Fruit fly (Drosophila melanogaster) ovary, adult (tissue): Measurements from ENCODE around the gene CG1806.

Experiments used
- CG17801 ChIP-seq: fragments of 200-800 bp; optimal IDR thresholded peaks from 2 replicates; lab custom pipeline; 2019; ENCODE audit warnings: missing biosample characterization, mild to moderate bottlenecking, missing genetic modification characterization, moderate library complexity; ENCODE audit not compliant: partially characterized antibody

CG1806 gene

dm6 chrX:12056535-12056934 lies 49.6 kb downstream of the CG1806 start, which contains the start of gene Uch-L5R:
Gene Uch-L5R, minus strand, starts transcription at chrX:12056635.
- TF ChIP-seq CG17801 (GFP tag; lab: Kevin White, UChicago), result no peak

dm6 chrX:12059495-12059894 lies 52.5 kb downstream of the CG1806 start, which contains the start of gene Muc11A:
Gene Muc11A, plus strand, starts transcription at chrX:12059795.
- no peak for TF ChIP-seq CG17801 (GFP tag; lab: Kevin White, UChicago)
